Fruit fly (Drosophila melanogaster) whole organism, prepupa: Measurements from ENCODE around the gene Naglu.

ENCODE experiments used
- Blimp-1 ChIP-seq: fragments of 200-800 bp; sonication (Bioruptor generic); optimal IDR thresholded peaks from 3 replicates; lab custom pipeline; 2017; ENCODE audit warnings: missing biosample characterization, missing genetic modification characterization, mild to moderate bottlenecking, moderate library complexity, missing genetic modification reagents
- CG11294 ChIP-seq: fragments of 200-800 bp; sonication (Bioruptor generic); IDR thresholded peaks from 2 replicates; pipeline ENCODE4 v1.3.6; 2022; ENCODE audit warnings: missing biosample characterization, missing genetic modification characterization
- CG15336 ChIP-seq: fragments of 200-800 bp; sonication (Bioruptor generic); IDR thresholded peaks from 2 replicates; pipeline ENCODE4 v1.3.6; 2022; ENCODE audit warnings: missing biosample characterization, missing genetic modification characterization
- CG1621 ChIP-seq: fragments of 200-800 bp; sonication (Bioruptor generic); optimal IDR thresholded peaks from 3 replicates; lab custom pipeline; 2018; ENCODE audit warnings: missing biosample characterization, mild to moderate bottlenecking, missing genetic modification characterization
- CG31627 ChIP-seq: fragments of 200-800 bp; sonication (Bioruptor generic); optimal IDR thresholded peaks from 3 replicates; lab custom pipeline; 2016; ENCODE audit warnings: missing biosample characterization, missing genetic modification characterization
- CG4318 ChIP-seq: fragments of 200-800 bp; sonication (Bioruptor generic); optimal IDR thresholded peaks from 3 replicates; lab custom pipeline; 2017; ENCODE audit warnings: missing biosample characterization, mild to moderate bottlenecking, missing genetic modification characterization
- CG6163 ChIP-seq: fragments of 200-800 bp; sonication (Bioruptor generic); IDR thresholded peaks from 3 replicates; pipeline ENCODE4 v1.3.6; 2022; ENCODE audit warnings: missing biosample characterization, missing genetic modification characterization
- CG6792 ChIP-seq: fragments of 200-800 bp; sonication (Bioruptor generic); optimal IDR thresholded peaks from 3 replicates; lab custom pipeline; 2016; ENCODE audit warnings: missing biosample characterization, missing genetic modification characterization
- CG6808 ChIP-seq: fragments of 200-800 bp; sonication (Bioruptor generic); optimal IDR thresholded peaks from 3 replicates; lab custom pipeline; 2017; ENCODE audit warnings: missing biosample characterization, missing genetic modification characterization, mild to moderate bottlenecking, moderate library complexity, missing genetic modification reagents
- CG6854 ChIP-seq: fragments of 200-800 bp; sonication (Bioruptor generic); optimal IDR thresholded peaks from 2 replicates; lab custom pipeline; 2017; ENCODE audit warnings: missing biosample characterization, mild to moderate bottlenecking, missing genetic modification characterization
- CG8119 ChIP-seq: fragments of 200-800 bp; sonication (Bioruptor generic); IDR thresholded peaks from 3 replicates; pipeline ENCODE4 v1.3.6; 2022; ENCODE audit warnings: missing biosample characterization, missing genetic modification characterization
- CG8319 ChIP-seq: fragments of 200-800 bp; sonication (Bioruptor generic); optimal IDR thresholded peaks from 3 replicates; lab custom pipeline; 2016; ENCODE audit warnings: missing biosample characterization, missing genetic modification characterization
- CG8632 ChIP-seq: fragments of 200-800 bp; sonication (Bioruptor generic); optimal IDR thresholded peaks from 3 replicates; lab custom pipeline; 2016; ENCODE audit warnings: missing biosample characterization, missing genetic modification characterization
- Eip75B ChIP-seq: fragments of 200-800 bp; sonication (Bioruptor generic); optimal IDR thresholded peaks from 3 replicates; lab custom pipeline; 2016; ENCODE audit warnings: missing biosample characterization, missing genetic modification characterization
- Eip78C ChIP-seq: fragments of 200-800 bp; sonication (Bioruptor generic); peaks from one replicate; lab custom pipeline; 2016; ENCODE audit warnings: missing biosample characterization, missing genetic modification characterization
- Eip93F ChIP-seq: fragments of 200-800 bp; sonication (Bioruptor generic); optimal IDR thresholded peaks from 2 replicates; lab custom pipeline; 2016; ENCODE audit warnings: missing biosample characterization, mild to moderate bottlenecking, missing genetic modification characterization
- Ets96B ChIP-seq: fragments of 200-800 bp; optimal IDR thresholded peaks from 2 replicates; lab custom pipeline; 2019; ENCODE audit warnings: missing biosample characterization, mild to moderate bottlenecking, missing genetic modification characterization, moderate library complexity
- Gug ChIP-seq: fragments of 200-800 bp; sonication (Bioruptor generic); IDR thresholded peaks from 2 replicates; pipeline ENCODE4 v1.3.6; 2022; ENCODE audit warnings: missing biosample characterization, missing genetic modification characterization
- Hr4 ChIP-seq: fragments of 200-800 bp; sonication (Bioruptor generic); optimal IDR thresholded peaks from 3 replicates; lab custom pipeline; 2016; ENCODE audit warnings: missing biosample characterization, missing genetic modification characterization
- Lpt ChIP-seq: fragments of 200-800 bp; sonication (Bioruptor generic); optimal IDR thresholded peaks from 3 replicates; lab custom pipeline; 2016; ENCODE audit warnings: missing biosample characterization, missing genetic modification characterization
- Met ChIP-seq: fragments of 200-800 bp; sonication (Bioruptor generic); optimal IDR thresholded peaks from 3 replicates; lab custom pipeline; 2016; ENCODE audit warnings: missing biosample characterization, missing genetic modification characterization
- OdsH ChIP-seq: fragments of 200-800 bp; sonication (Bioruptor generic); optimal IDR thresholded peaks from 3 replicates; lab custom pipeline; 2016; ENCODE audit warnings: missing biosample characterization, missing genetic modification characterization
- acj6 ChIP-seq: fragments of 200-800 bp; sonication (Bioruptor generic); optimal IDR thresholded peaks from 3 replicates; lab custom pipeline; 2016; ENCODE audit warnings: missing biosample characterization, missing genetic modification characterization
- esn ChIP-seq: fragments of 200-800 bp; sonication (Bioruptor generic); optimal IDR thresholded peaks from 2 replicates; lab custom pipeline; 2016; ENCODE audit warnings: missing biosample characterization, mild to moderate bottlenecking, missing genetic modification characterization, moderate library complexity
- fd59A ChIP-seq: fragments of 200-800 bp; sonication (Bioruptor generic); optimal IDR thresholded peaks from 2 replicates; lab custom pipeline; 2017; ENCODE audit warnings: missing biosample characterization, mild to moderate bottlenecking, missing genetic modification characterization, missing genetic modification reagents
- fkh ChIP-seq: fragments of 200-800 bp; sonication (Bioruptor generic); optimal IDR thresholded peaks from 3 replicates; lab custom pipeline; 2017; ENCODE audit warnings: missing biosample characterization, mild to moderate bottlenecking, missing genetic modification characterization, moderate library complexity
- lz ChIP-seq: fragments of 200-800 bp; sonication (Bioruptor generic); optimal IDR thresholded peaks from 3 replicates; lab custom pipeline; 2016; ENCODE audit warnings: missing biosample characterization, missing genetic modification characterization
- net ChIP-seq: fragments of 200-800 bp; sonication (Bioruptor generic); optimal IDR thresholded peaks from 3 replicates; lab custom pipeline; 2016; ENCODE audit warnings: missing biosample characterization, missing genetic modification characterization
- salr ChIP-seq, 2 experiments: fragments of 200-800 bp; sonication (Bioruptor generic); optimal IDR thresholded peaks; 3 replicates each; lab custom pipeline; 2016 to 2018; ENCODE audit warnings: missing biosample characterization in 2 of 2, missing genetic modification characterization in 2 of 2, mild to moderate bottlenecking in 1 of 2
- spab ChIP-seq: fragments of 200-800 bp; sonication (Bioruptor generic); optimal IDR thresholded peaks from 2 replicates; lab custom pipeline; 2017; ENCODE audit warnings: missing biosample characterization, mild to moderate bottlenecking, missing genetic modification characterization, missing genetic modification reagents
- ss ChIP-seq, 2 experiments: fragments of 200-800 bp; sonication (Bioruptor generic); optimal IDR thresholded peaks; 2 replicates in 1 of 2; 3 replicates in 1 of 2; lab custom pipeline; 2017 to 2018; ENCODE audit warnings: mild to moderate bottlenecking in 2 of 2, missing biosample characterization in 2 of 2, missing genetic modification characterization in 2 of 2, moderate library complexity in 1 of 2
- svp ChIP-seq: fragments of 200-800 bp; sonication (Bioruptor generic); peaks from one replicate; lab custom pipeline; 2016; ENCODE audit warnings: missing biosample characterization, missing genetic modification characterization
- topi ChIP-seq: fragments of 200-800 bp; sonication (Bioruptor generic); optimal IDR thresholded peaks from 3 replicates; lab custom pipeline; 2016; ENCODE audit warnings: missing biosample characterization, missing genetic modification characterization
- vri ChIP-seq: fragments of 200-800 bp; sonication (Bioruptor generic); optimal IDR thresholded peaks from 3 replicates; lab custom pipeline; 2016; ENCODE audit warnings: missing biosample characterization, mild to moderate bottlenecking, missing genetic modification characterization

Gene Naglu

dm6 chr2L:8411530-8411929 is at the start of gene Naglu:
TSS of gene Naglu (minus strand) at chr2L:8411868.
- TF ChIP-seq CG6163 (peak; percentile 15; the same call in 1 of the 3 replicates), CG31627 (peak; percentile 12), CG6808 (GFP tag; lab: Kevin White, UChicago) (no peak), svp (GFP tag; lab: Kevin White, UChicago) (peak; percentile 93), fd59A (GFP tag; lab: Kevin White, UChicago) (no peak), spab (no peak), ss (GFP tag; optimal IDR thresholded peaks at IDR 0.05; lab: Kevin White, UChicago) (no peak), CG6792 (GFP tag; lab: Kevin White, UChicago) (peak; percentile 46), topi (GFP tag; lab: Kevin White, UChicago) (no peak), Met (GFP tag; lab: Kevin White, UChicago) (no peak), vri (GFP tag; lab: Kevin White, UChicago) (no peak), Ets96B (tag; lab: Kevin White, UChicago) (no peak), acj6 (GFP tag; lab: Kevin White, UChicago) (no peak), Hr4 (no peak), CG8119 (GFP tag; lab: Robert Waterston, UW) (no peak), CG6854 (peak; percentile 0), esn (peak; percentile 53), Eip78C (GFP tag; lab: Kevin White, UChicago) (peak; percentile 74), CG8632 (GFP tag; lab: Kevin White, UChicago) (peak; percentile 32), CG11294 (GFP tag; lab: Robert Waterston, UW) (no peak), Eip75B (GFP tag; lab: Kevin White, UChicago) (peak; percentile 44), Blimp-1 (GFP tag; lab: Kevin White, UChicago) (peak; percentile 40), CG15336 (GFP tag; lab: Robert Waterston, UW) (no peak)

dm6 chr2L:8451497-8451896 is 39.8 kb upstream of the Naglu start:
- TF ChIP-seq lz (GFP tag; lab: Kevin White, UChicago) = no peak
- TF ChIP-seq acj6 (GFP tag; lab: Kevin White, UChicago) = no peak
- TF ChIP-seq net = no peak
- TF ChIP-seq topi (GFP tag; lab: Kevin White, UChicago) = no peak
- no peak for TF ChIP-seq CG8319
- no peak for TF ChIP-seq vri (GFP tag; lab: Kevin White, UChicago)
- TF ChIP-seq OdsH (GFP tag; lab: Kevin White, UChicago) = no peak
- peak; percentile 52 for TF ChIP-seq Eip93F (GFP tag; lab: Kevin White, UChicago)

dm6 chr2L:8449358-8449757 is 37.7 kb upstream of the Naglu start, which contains the start of gene Aasdh:
TSS of gene Aasdh (minus strand) at chr2L:8449576.
- TF ChIP-seq fkh (GFP tag; lab: Kevin White, UChicago) (no peak), Lpt (GFP tag; lab: Kevin White, UChicago) (no peak)
- TF ChIP-seq, all 60 proteins: peak for 0

- no peak for TF ChIP-seq CG4318 (GFP tag; lab: Kevin White, UChicago)
- no peak for TF ChIP-seq CG6854
- no peak for TF ChIP-seq CG1621 (tag; lab: Kevin White, UChicago)
- no peak for TF ChIP-seq CG31627
- TF ChIP-seq CG11294 (GFP tag; lab: Robert Waterston, UW) = no peak
- no peak for TF ChIP-seq vri (GFP tag; lab: Kevin White, UChicago)
- no peak for TF ChIP-seq Gug (GFP tag; lab: Robert Waterston, UW)
- no peak for TF ChIP-seq Hr4
Observed at dm6 chr2L:8442147-8442546, 30.5 kb upstream of the Naglu start, which contains the start of gene CG31897. TSS of gene CG31897 (plus strand) at chr2L:8442447.

dm6 chr2L:8438052-8438451 is 26.4 kb upstream of the Naglu start, which contains the start of gene mus201:
TSS of gene mus201 (plus strand) at chr2L:8438169.
- no peak for TF ChIP-seq salr (GFP tag; optimal IDR thresholded peaks at IDR 0.05; lab: Kevin White, UChicago)
